Fruit fly (Drosophila melanogaster) whole organism, embryonic: ENCODE data around the gene CG10063.

Experiments
- ATbp ChIP-seq: fragments of 200-800 bp; sonication (Bioruptor generic); optimal IDR thresholded peaks from 2 replicates; lab custom pipeline; 2017; ENCODE audit warnings: missing biosample characterization, mild to moderate bottlenecking, missing genetic modification characterization, missing genetic modification reagents
- Atf3 ChIP-seq: fragments of 200-800 bp; sonication (Bioruptor generic); optimal IDR thresholded peaks from 3 replicates; lab custom pipeline; 2016; ENCODE audit warnings: missing biosample characterization, missing genetic modification characterization
- CG10543 ChIP-seq: fragments of 200-800 bp; sonication (Bioruptor generic); optimal IDR thresholded peaks from 3 replicates; lab custom pipeline; 2017; ENCODE audit warnings: missing biosample characterization, mild to moderate bottlenecking, missing genetic modification characterization, moderate library complexity
- CG11085 ChIP-seq: fragments of 200-800 bp; sonication (Bioruptor generic); IDR thresholded peaks from 2 replicates; pipeline ENCODE4 v1.3.6; 2022; ENCODE audit warnings: missing biosample characterization, missing genetic modification characterization
- CG11247 ChIP-seq: fragments of 200-800 bp; sonication (Bioruptor generic); IDR thresholded peaks from 2 replicates; pipeline ENCODE4 v1.3.6; 2022; ENCODE audit warnings: missing biosample characterization, missing genetic modification characterization
- CG11398 ChIP-seq: fragments of 200-800 bp; sonication (Bioruptor generic); optimal IDR thresholded peaks from 2 replicates; lab custom pipeline; 2016; ENCODE audit warnings: missing biosample characterization, missing genetic modification characterization
- CG11504 ChIP-seq: fragments of 200-800 bp; sonication (Bioruptor generic); optimal IDR thresholded peaks from 3 replicates; lab custom pipeline; 2019; ENCODE audit warnings: missing biosample characterization, mild to moderate bottlenecking, missing genetic modification characterization, moderate library complexity
- CG12236 ChIP-seq: fragments of 200-800 bp; sonication (Bioruptor generic); optimal IDR thresholded peaks from 2 replicates; lab custom pipeline; 2016; ENCODE audit warnings: missing biosample characterization, missing genetic modification characterization
- CG13287 ChIP-seq: fragments of 200-800 bp; sonication (Bioruptor generic); IDR thresholded peaks from 2 replicates; pipeline ENCODE4 v1.3.6; 2022; ENCODE audit warnings: missing biosample characterization, missing genetic modification characterization; ENCODE audit not compliant: partially characterized antibody
- CG13775 ChIP-seq: fragments of 200-800 bp; sonication (Bioruptor generic); optimal IDR thresholded peaks from 3 replicates; lab custom pipeline; 2017; ENCODE audit warnings: missing biosample characterization, mild to moderate bottlenecking, missing genetic modification characterization
- CG1832 ChIP-seq: fragments of 200-800 bp; sonication (Bioruptor generic); optimal IDR thresholded peaks from 2 replicates; lab custom pipeline; 2017; ENCODE audit warnings: missing biosample characterization, mild to moderate bottlenecking, missing genetic modification characterization, inconsistent platforms
- CG33557 ChIP-seq: fragments of 200-800 bp; sonication (Bioruptor generic); optimal IDR thresholded peaks from 2 replicates; lab custom pipeline; 2019; ENCODE audit warnings: missing biosample characterization, mild to moderate bottlenecking, missing genetic modification characterization, moderate library complexity
- CG4282 ChIP-seq: fragments of 200-800 bp; sonication (Bioruptor generic); optimal IDR thresholded peaks from 2 replicates; lab custom pipeline; 2016; ENCODE audit warnings: missing biosample characterization, missing genetic modification characterization
- CG4707 ChIP-seq: fragments of 200-800 bp; sonication (Bioruptor generic); optimal IDR thresholded peaks from 2 replicates; lab custom pipeline; 2018; ENCODE audit warnings: missing biosample characterization, mild to moderate bottlenecking, missing genetic modification characterization, moderate library complexity
- CG6854 ChIP-seq: fragments of 200-800 bp; sonication (Bioruptor generic); optimal IDR thresholded peaks from 3 replicates; lab custom pipeline; 2017; ENCODE audit warnings: missing biosample characterization, mild to moderate bottlenecking, missing genetic modification characterization
- CG7839 ChIP-seq: fragments of 200-800 bp; sonication (Bioruptor generic); optimal IDR thresholded peaks from 3 replicates; lab custom pipeline; 2018; ENCODE audit warnings: missing biosample characterization, mild to moderate bottlenecking, missing genetic modification characterization, moderate library complexity
- CG8924 ChIP-seq: fragments of 200-800 bp; optimal IDR thresholded peaks from 3 replicates; lab custom pipeline; 2019; ENCODE audit warnings: missing biosample characterization, mild to moderate bottlenecking, missing genetic modification characterization, moderate library complexity
- CG9727 ChIP-seq: fragments of 200-800 bp; sonication (Bioruptor generic); optimal IDR thresholded peaks from 3 replicates; lab custom pipeline; 2017; ENCODE audit warnings: missing biosample characterization, mild to moderate bottlenecking, missing genetic modification characterization
- CG9817 ChIP-seq: fragments of 200-800 bp; sonication (Bioruptor generic); optimal IDR thresholded peaks from 2 replicates; lab custom pipeline; 2018; ENCODE audit warnings: missing biosample characterization, mild to moderate bottlenecking, missing genetic modification characterization, moderate library complexity
- CG9876 ChIP-seq: fragments of 200-800 bp; sonication (Bioruptor generic); optimal IDR thresholded peaks from 2 replicates; lab custom pipeline; 2016; ENCODE audit warnings: missing biosample characterization, missing genetic modification characterization
- CoRest ChIP-seq: fragments of 200-800 bp; sonication (Bioruptor generic); optimal IDR thresholded peaks from 3 replicates; lab custom pipeline; 2018; ENCODE audit warnings: missing biosample characterization, mild to moderate bottlenecking, missing genetic modification characterization, moderate library complexity
- Dll ChIP-seq: fragments of 200-800 bp; sonication (Bioruptor generic); IDR thresholded peaks from 4 replicates; pipeline ENCODE4 v1.3.6; 2022; ENCODE audit warnings: missing biosample characterization, missing genetic modification characterization; ENCODE audit not compliant: partially characterized antibody
- HLHmδ ChIP-seq: fragments of 200-800 bp; sonication (Bioruptor generic); optimal IDR thresholded peaks from 2 replicates; lab custom pipeline; 2018; ENCODE audit warnings: missing biosample characterization, mild to moderate bottlenecking, missing genetic modification characterization, moderate library complexity
- Hr78 ChIP-seq, 2 experiments: fragments of 200-800 bp in 1 of 2; fragments of >200 bp in 1 of 2; sonication (Bioruptor generic) in 1 of 2; optimal IDR thresholded peaks; 2 replicates each; lab custom pipeline; 2017 to 2019; ENCODE audit warnings: missing biosample characterization in 2 of 2, missing genetic modification characterization in 2 of 2, mild to moderate bottlenecking in 1 of 2, moderate library complexity in 1 of 2
- Jarid2 ChIP-seq: fragments of 200-800 bp; sonication (Bioruptor generic); optimal IDR thresholded peaks from 3 replicates; lab custom pipeline; 2017; ENCODE audit warnings: mild to moderate bottlenecking, missing biosample characterization, missing genetic modification reagents, missing genetic modification characterization
- MBD-R2 ChIP-seq: fragments of 200-800 bp; sonication (Bioruptor generic); IDR thresholded peaks from 2 replicates; pipeline ENCODE4 v1.3.6; 2022; ENCODE audit warnings: missing biosample characterization, missing genetic modification characterization
- Med ChIP-seq: fragments of 200-800 bp; sonication (Bioruptor generic); peaks from one replicate; lab custom pipeline; 2016; ENCODE audit warnings: missing biosample characterization, missing genetic modification characterization, mild to moderate bottlenecking, inconsistent platforms, moderate library complexity
- PHDP ChIP-seq: fragments of 200-800 bp; sonication (Bioruptor generic); optimal IDR thresholded peaks from 3 replicates; lab custom pipeline; 2018; ENCODE audit warnings: missing biosample characterization, mild to moderate bottlenecking, missing genetic modification characterization, moderate library complexity
- amos ChIP-seq: fragments of 200-800 bp; sonication (Bioruptor generic); IDR thresholded peaks from 2 replicates; pipeline ENCODE4 v1.3.6; 2022; ENCODE audit warnings: missing biosample characterization, missing genetic modification characterization; ENCODE audit not compliant: partially characterized antibody
- ara ChIP-seq: fragments of 200-800 bp; sonication (Bioruptor generic); IDR thresholded peaks from 2 replicates; pipeline ENCODE4 v1.3.6; 2022; ENCODE audit warnings: missing biosample characterization, missing genetic modification characterization
- dati ChIP-seq: fragments of 200-800 bp; sonication (Bioruptor generic); IDR thresholded peaks from 2 replicates; pipeline ENCODE4 v1.3.6; 2022; ENCODE audit warnings: missing biosample characterization, missing genetic modification characterization
- dysf ChIP-seq: fragments of 200-800 bp; sonication (Bioruptor generic); IDR thresholded peaks from 3 replicates; pipeline ENCODE4 v1.3.6; 2022; ENCODE audit warnings: missing biosample characterization, missing genetic modification characterization
- ftz-f1 ChIP-seq: fragments of 200-800 bp; sonication (Bioruptor generic); optimal IDR thresholded peaks from 2 replicates; lab custom pipeline; 2016; ENCODE audit warnings: missing biosample characterization, missing genetic modification characterization
- gce ChIP-seq: fragments of 200-800 bp; sonication (Bioruptor generic); IDR thresholded peaks from 3 replicates; pipeline ENCODE4 v1.3.6; 2022; ENCODE audit warnings: missing biosample characterization, missing genetic modification characterization
- insv ChIP-seq, 2 experiments: fragments of 200-800 bp; sonication (Bioruptor generic); optimal IDR thresholded peaks; 3 replicates each; lab custom pipeline; 2016 to 2018; ENCODE audit warnings: missing biosample characterization in 2 of 2, missing genetic modification characterization in 2 of 2
- jing ChIP-seq: fragments of 200-800 bp; sonication (Bioruptor generic); optimal IDR thresholded peaks from 2 replicates; lab custom pipeline; 2018; ENCODE audit warnings: missing biosample characterization, mild to moderate bottlenecking, missing genetic modification characterization
- lola ChIP-seq, 3 experiments: fragments of >200 bp in 2 of 3; fragments of 200-800 bp in 1 of 3; sonication (Bioruptor generic) in 1 of 3; optimal IDR thresholded peaks; 2 replicates each; lab custom pipeline; 2017 to 2019; ENCODE audit warnings: missing biosample characterization in 3 of 3, missing genetic modification characterization in 3 of 3, mild to moderate bottlenecking in 1 of 3, moderate library complexity in 1 of 3
- otp ChIP-seq: fragments of 200-800 bp; sonication (Bioruptor generic); IDR thresholded peaks from 3 replicates; pipeline ENCODE4, ENCODE4 v1.3.6; 2022; ENCODE audit warnings: missing biosample characterization, missing genetic modification characterization
- pb ChIP-seq: fragments of 200-800 bp; sonication (Bioruptor generic); optimal IDR thresholded peaks from 3 replicates; lab custom pipeline; 2016; ENCODE audit warnings: missing biosample characterization, missing genetic modification characterization
- pfk ChIP-seq: fragments of 200-800 bp; sonication (Bioruptor generic); optimal IDR thresholded peaks from 2 replicates; lab custom pipeline; 2018; ENCODE audit warnings: missing biosample characterization, mild to moderate bottlenecking, missing genetic modification characterization, moderate library complexity
- pho ChIP-seq: fragments of 200-800 bp; sonication (Bioruptor generic); optimal IDR thresholded peaks from 2 replicates; lab custom pipeline; 2016; ENCODE audit warnings: missing biosample characterization, missing genetic modification characterization
- sim ChIP-seq: fragments of 200-800 bp; sonication (Bioruptor generic); IDR thresholded peaks from 2 replicates; pipeline ENCODE4 v1.3.6; 2022; ENCODE audit warnings: missing biosample characterization, missing genetic modification characterization
- sisA ChIP-seq: fragments of 200-800 bp; sonication (Bioruptor generic); IDR thresholded peaks from 2 replicates; pipeline ENCODE4 v1.3.6; 2022; ENCODE audit warnings: missing biosample characterization, missing genetic modification characterization
- stwl ChIP-seq: fragments of 200-800 bp; sonication (Bioruptor generic); optimal IDR thresholded peaks from 3 replicates; lab custom pipeline; 2018; ENCODE audit warnings: missing biosample characterization, mild to moderate bottlenecking, missing genetic modification characterization, moderate library complexity
- tap ChIP-seq: fragments of 200-800 bp; optimal IDR thresholded peaks from 3 replicates; lab custom pipeline; 2019; ENCODE audit warnings: missing biosample characterization, mild to moderate bottlenecking, missing genetic modification characterization, moderate library complexity
- tll ChIP-seq, 2 experiments: fragments of 200-800 bp in 1 of 2; fragments of >200 bp in 1 of 2; sonication (Bioruptor generic) in 1 of 2; optimal IDR thresholded peaks; 2 replicates each; lab custom pipeline; 2017 to 2019; ENCODE audit warnings: missing biosample characterization in 2 of 2, missing genetic modification characterization in 2 of 2, mild to moderate bottlenecking in 1 of 2, moderate library complexity in 1 of 2
- unc-4 ChIP-seq: fragments of 200-800 bp; sonication (Bioruptor generic); IDR thresholded peaks from 2 replicates; pipeline ENCODE4 v1.3.6; 2022; ENCODE audit warnings: missing biosample characterization, missing genetic modification characterization; ENCODE audit not compliant: partially characterized antibody
- z ChIP-seq: fragments of 200-800 bp; sonication (Bioruptor generic); IDR thresholded peaks from 3 replicates; pipeline ENCODE4 v1.3.6; 2022; ENCODE audit warnings: missing biosample characterization, missing genetic modification characterization

CG10063 gene

dm6 chr3L:6964488-6965152 is 7.6 kb downstream of the CG10063 start, which contains the start of gene sgl (continued):
- TF ChIP-seq sim (GFP tag; lab: Robert Waterston, UW) (no peak), MBD-R2 (GFP tag; lab: Robert Waterston, UW) (no peak), CG11247 (GFP tag; lab: Robert Waterston, UW) (peak; percentile 36; the same call in 1 of the 2 replicates), lola (GFP tag; optimal IDR thresholded peaks at IDR 0.05; lab: Kevin White, UChicago) (no peak), CG4282 (no peak), Hr78 (GFP tag; optimal IDR thresholded peaks at IDR 0.05; lab: Kevin White, UChicago) (no peak), ATbp (GFP tag; lab: Kevin White, UChicago) (peak; percentile 5), ftz-f1 (peak; percentile 71), amos (peak; percentile 58; the same call in 1 of the 2 replicates), CG11085 (GFP tag; lab: Robert Waterston, UW) (no peak), CG13775 (GFP tag; lab: Kevin White, UChicago) (peak; percentile 0), insv (GFP tag; optimal IDR thresholded peaks at IDR 0.05; lab: Kevin White, UChicago) (peak; percentile 41 to 93), Med (peak; percentile 91), CG10543 (GFP tag; lab: Kevin White, UChicago) (peak; percentile 89), unc-4 (GFP tag; lab: Robert Waterston, UW) (peak; percentile 48; the same call in 1 of the 2 replicates), CG1832 (GFP tag; lab: Kevin White, UChicago) (no peak), jing (peak; percentile 72), CG13287 (GFP tag; lab: Robert Waterston, UW) (peak; percentile 74), dati (GFP tag; lab: Robert Waterston, UW) (no peak), CG9817 (tag; lab: Kevin White, UChicago) (no peak), CG9727 (GFP tag; lab: Kevin White, UChicago) (no peak), CoRest (tag; lab: Kevin White, UChicago) (peak; percentile 29), CG11504 (tag; lab: Kevin White, UChicago) (peak; percentile 44), tap (no peak), tll (GFP tag; optimal IDR thresholded peaks at IDR 0.05; lab: Kevin White, UChicago) (peak in 1 of 2 experiments; percentile 53), pho (GFP tag; lab: Kevin White, UChicago) (peak; percentile 27), sisA (GFP tag; lab: Robert Waterston, UW) (no peak), CG33557 (peak; percentile 12), otp (peak; percentile 59; the same call in 1 of the 3 replicates), PHDP (tag; lab: Kevin White, UChicago) (peak; percentile 37), CG8924 (tag; lab: Kevin White, UChicago) (peak; percentile 36), pb (GFP tag; lab: Kevin White, UChicago) (peak; percentile 38), Atf3 (GFP tag; lab: Kevin White, UChicago) (no peak), ara (GFP tag; lab: Robert Waterston, UW) (peak; percentile 41; the same call in 1 of the 2 replicates), z (GFP tag; lab: Robert Waterston, UW) (no peak), Dll (GFP tag; lab: Robert Waterston, UW) (peak; percentile 60; the same call in 2 of the 4 replicates), HLHmδ (GFP tag; lab: Kevin White, UChicago) (peak; percentile 76), pfk (GFP tag; lab: Kevin White, UChicago) (peak; percentile 26), CG11398 (GFP tag; lab: Kevin White, UChicago) (peak; percentile 56), CG12236 (peak; percentile 20), CG9876 (GFP tag; lab: Kevin White, UChicago) (peak; percentile 16), gce (no peak), CG7839 (peak; percentile 26), Jarid2 (peak; percentile 100), stwl (tag; lab: Kevin White, UChicago) (peak; percentile 99), CG4707 (GFP tag; lab: Kevin White, UChicago) (peak; percentile 3), dysf (GFP tag; lab: Robert Waterston, UW) (0 out of 3 replicates have a peak, but pooled peaks have one; percentile 10), CG6854 (GFP tag; lab: Kevin White, UChicago) (peak; percentile 13)
